Worm (Caenorhabditis elegans) whole organism, midembryonic: ENCODE measurements around the gene cyp-33C11.

Experiments used
- T22C8.4 ChIP-seq: fragments of 200-800 bp; sonication (Bioruptor generic); IDR thresholded peaks from 2 replicates; pipeline ENCODE4 v1.3.6; 2022; ENCODE audit warnings: missing genetic modification characterization, missing compliant biosample characterization
- cog-1 ChIP-seq: sonication (generic microtip); optimal IDR thresholded peaks from 2 replicates; lab custom pipeline; 2016; ENCODE audit warnings: missing genetic modification characterization, missing compliant biosample characterization
- flt-1 ChIP-seq: fragments of 200-800 bp; sonication (Bioruptor generic); IDR thresholded peaks from 2 replicates; pipeline ENCODE4 v1.3.6; 2022; ENCODE audit warnings: missing genetic modification characterization, missing compliant biosample characterization
- med-1 ChIP-seq: sonication (generic microtip); optimal IDR thresholded peaks from 2 replicates; lab custom pipeline; 2017; ENCODE audit warnings: missing genetic modification characterization, mild to moderate bottlenecking, missing compliant biosample characterization, antibody characterized with exemption, missing genetic modification reagents; ENCODE audit not compliant: insufficient read depth
- ref-1 ChIP-seq: fragments of 200-800 bp; sonication (Bioruptor generic); conservative IDR thresholded peaks from 2 replicates; pipeline ENCODE4 v1.3.6; 2022; ENCODE audit warnings: missing genetic modification reagents, missing genetic modification characterization, missing compliant biosample characterization
- ztf-23 ChIP-seq: fragments of 200-800 bp; sonication (Bioruptor generic); IDR thresholded peaks from 2 replicates; pipeline ENCODE4 v1.3.6; 2022; ENCODE audit warnings: missing genetic modification reagents, missing genetic modification characterization, missing compliant biosample characterization
- ztf-29 ChIP-seq: fragments of 200-800 bp; sonication (Bioruptor generic); IDR thresholded peaks from 2 replicates; pipeline ENCODE4 v1.3.6; 2022; ENCODE audit warnings: missing genetic modification reagents, missing genetic modification characterization, missing compliant biosample characterization

DNA sequence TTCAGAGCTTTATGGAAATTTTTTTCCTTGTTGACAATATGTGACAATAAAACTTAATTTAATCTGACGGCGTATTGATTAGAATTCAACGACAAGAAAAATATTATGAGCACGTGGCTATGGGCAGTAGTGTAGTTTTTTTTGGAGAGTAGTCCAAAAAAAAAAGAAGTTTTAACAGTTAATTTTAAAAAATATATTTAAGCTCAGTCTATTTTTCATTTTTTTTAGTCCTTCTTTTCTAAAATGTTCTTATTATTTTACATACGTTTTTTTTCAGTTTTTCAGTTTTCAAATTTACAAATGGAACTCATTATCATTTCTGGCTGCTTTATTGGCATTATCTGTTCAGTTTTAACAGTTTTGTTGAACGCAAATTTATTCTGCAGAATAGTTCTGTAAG is 4.0 kb downstream of the cyp-33C11 start, which contains the start of gene srbc-39:
- no peak for TF ChIP-seq T22C8.4
- TF ChIP-seq ref-1 (GFP tag; lab: Robert Waterston, UW) = no peak
- no peak for TF ChIP-seq flt-1 (GFP tag; lab: Robert Waterston, UW)
- no peak for TF ChIP-seq ztf-23 (GFP tag; lab: Robert Waterston, UW)
- TF ChIP-seq ztf-29 = no peak
- TF ChIP-seq cog-1 (tag; lab: Kevin White, UChicago) = no peak
- no peak for TF ChIP-seq med-1 (GFP tag; lab: Kevin White, UChicago)
